Fruit fly (Drosophila melanogaster) whole organism, embryonic: ENCODE results near the gene Nckx30C.

ENCODE experiments used
- Adf1 ChIP-seq: fragments of 200-800 bp; sonication (Bioruptor generic); IDR thresholded peaks from 2 replicates; pipeline ENCODE4 v1.3.6; 2022; ENCODE audit warnings: missing biosample characterization, missing genetic modification characterization
- Atf6 ChIP-seq: fragments of 200-800 bp; sonication (Bioruptor generic); IDR thresholded peaks from 2 replicates; pipeline ENCODE4 v1.3.6; 2022; ENCODE audit warnings: missing biosample characterization, missing genetic modification characterization
- CG10366 ChIP-seq: fragments of 200-800 bp; sonication (Bioruptor generic); IDR thresholded peaks from 2 replicates; pipeline ENCODE4 v1.3.6; 2022; ENCODE audit warnings: missing biosample characterization, missing genetic modification characterization
- CG10431 ChIP-seq: fragments of 200-800 bp; sonication (Bioruptor generic); optimal IDR thresholded peaks from 3 replicates; lab custom pipeline; 2018; ENCODE audit warnings: missing biosample characterization, mild to moderate bottlenecking, missing genetic modification characterization
- CG11723 ChIP-seq: fragments of 200-800 bp; sonication (Bioruptor generic); optimal IDR thresholded peaks from 2 replicates; lab custom pipeline; 2017; ENCODE audit warnings: missing biosample characterization, mild to moderate bottlenecking, missing genetic modification characterization
- CG13296 ChIP-seq: fragments of 200-800 bp; sonication (Bioruptor generic); optimal IDR thresholded peaks from 3 replicates; lab custom pipeline; 2018; ENCODE audit warnings: missing biosample characterization, mild to moderate bottlenecking, missing genetic modification characterization
- CG15269 ChIP-seq: fragments of 200-800 bp; sonication (Bioruptor generic); optimal IDR thresholded peaks from 2 replicates; lab custom pipeline; 2018; ENCODE audit warnings: missing biosample characterization, mild to moderate bottlenecking, missing genetic modification characterization, moderate library complexity
- CG17385 ChIP-seq: fragments of 200-800 bp; sonication (Bioruptor generic); optimal IDR thresholded peaks from 3 replicates; lab custom pipeline; 2018; ENCODE audit warnings: missing biosample characterization, mild to moderate bottlenecking, missing genetic modification characterization
- CG18011 ChIP-seq: fragments of 200-800 bp; sonication (Bioruptor generic); optimal IDR thresholded peaks from 2 replicates; lab custom pipeline; 2017; ENCODE audit warnings: missing biosample characterization, missing genetic modification characterization, mild to moderate bottlenecking, moderate library complexity, missing genotype
- CG31224 ChIP-seq: fragments of 200-800 bp; sonication (Bioruptor generic); IDR thresholded peaks from 2 replicates; pipeline ENCODE4 v1.3.6; 2022; ENCODE audit warnings: missing biosample characterization, missing genetic modification characterization
- CG6654 ChIP-seq: fragments of 200-800 bp; sonication (Bioruptor generic); optimal IDR thresholded peaks from 2 replicates; lab custom pipeline; 2017; ENCODE audit warnings: missing biosample characterization, mild to moderate bottlenecking, missing genetic modification characterization
- CG6689 ChIP-seq: fragments of 200-800 bp; sonication (Bioruptor generic); IDR thresholded peaks from 2 replicates; pipeline ENCODE4 v1.3.6; 2022; ENCODE audit warnings: missing biosample characterization, missing genetic modification characterization
- CG7372 ChIP-seq: fragments of 200-800 bp; sonication (Bioruptor generic); IDR thresholded peaks from 2 replicates; pipeline ENCODE4 v1.3.6; 2022; ENCODE audit warnings: missing biosample characterization, missing genetic modification characterization
- CG8388 ChIP-seq: fragments of 200-800 bp; sonication (Bioruptor generic); optimal IDR thresholded peaks from 2 replicates; lab custom pipeline; 2019; ENCODE audit warnings: missing biosample characterization, mild to moderate bottlenecking, missing genetic modification characterization, moderate library complexity
- CG8944 ChIP-seq: fragments of 200-800 bp; sonication (Bioruptor generic); optimal IDR thresholded peaks from 3 replicates; lab custom pipeline; 2016; ENCODE audit warnings: missing biosample characterization, missing genetic modification characterization
- CG9215 ChIP-seq: fragments of 200-800 bp; sonication (Bioruptor generic); IDR thresholded peaks from 2 replicates; pipeline ENCODE4 v1.3.6; 2022; ENCODE audit warnings: missing biosample characterization, missing genetic modification characterization
- CG9437 ChIP-seq: fragments of 200-800 bp; sonication (Bioruptor generic); optimal IDR thresholded peaks from 2 replicates; lab custom pipeline; 2018; ENCODE audit warnings: missing biosample characterization, mild to moderate bottlenecking, missing genetic modification characterization
- CG9817 ChIP-seq: fragments of 200-800 bp; sonication (Bioruptor generic); optimal IDR thresholded peaks from 2 replicates; lab custom pipeline; 2018; ENCODE audit warnings: missing biosample characterization, mild to moderate bottlenecking, missing genetic modification characterization, moderate library complexity
- Dbx ChIP-seq: fragments of 200-800 bp; sonication (Bioruptor generic); IDR thresholded peaks from 3 replicates; pipeline ENCODE4 v1.3.6; 2022; ENCODE audit warnings: missing biosample characterization, missing genetic modification characterization
- Dfd ChIP-seq, 2 experiments: fragments of >200 bp; optimal IDR thresholded peaks; 2 replicates each; lab custom pipeline; 2017; ENCODE audit warnings: missing biosample characterization in 2 of 2, missing genetic modification characterization in 2 of 2
- Dll ChIP-seq: fragments of 200-800 bp; sonication (Bioruptor generic); IDR thresholded peaks from 4 replicates; pipeline ENCODE4 v1.3.6; 2022; ENCODE audit warnings: missing biosample characterization, missing genetic modification characterization; ENCODE audit not compliant: partially characterized antibody
- HmgD ChIP-seq: fragments of 200-800 bp; sonication (Bioruptor generic); optimal IDR thresholded peaks from 3 replicates; lab custom pipeline; 2016; ENCODE audit warnings: missing biosample characterization, missing genetic modification characterization
- Hr39 ChIP-seq: fragments of >200 bp; optimal IDR thresholded peaks from 2 replicates; lab custom pipeline; 2017
- Hr78 ChIP-seq, 2 experiments: fragments of 200-800 bp in 1 of 2; fragments of >200 bp in 1 of 2; sonication (Bioruptor generic) in 1 of 2; optimal IDR thresholded peaks; 2 replicates each; lab custom pipeline; 2017 to 2019; ENCODE audit warnings: missing biosample characterization in 2 of 2, missing genetic modification characterization in 2 of 2, mild to moderate bottlenecking in 1 of 2, moderate library complexity in 1 of 2
- Kr ChIP-seq: fragments of 200-800 bp; sonication (Bioruptor generic); optimal IDR thresholded peaks from 2 replicates; lab custom pipeline; 2017; ENCODE audit warnings: missing biosample characterization, mild to moderate bottlenecking, missing genetic modification characterization
- Lpt ChIP-seq: fragments of >200 bp; optimal IDR thresholded peaks from 2 replicates; lab custom pipeline; 2018; ENCODE audit warnings: missing biosample characterization, missing genetic modification characterization
- Neu2 ChIP-seq: fragments of 200-800 bp; sonication (Bioruptor generic); optimal IDR thresholded peaks from 3 replicates; lab custom pipeline; 2016; ENCODE audit warnings: missing biosample characterization, missing genetic modification characterization, borderline replicate concordance
- Ssrp ChIP-seq: fragments of 200-800 bp; sonication (Bioruptor generic); optimal IDR thresholded peaks from 2 replicates; lab custom pipeline; 2018; ENCODE audit warnings: missing biosample characterization, mild to moderate bottlenecking, missing genetic modification characterization, moderate library complexity
- Xrp1 ChIP-seq: fragments of 200-800 bp; sonication (Bioruptor generic); IDR thresholded peaks from 2 replicates; pipeline ENCODE4 v1.3.6; 2022; ENCODE audit warnings: missing biosample characterization, missing genetic modification characterization
- al ChIP-seq: fragments of 200-800 bp; sonication (Bioruptor generic); IDR thresholded peaks from 2 replicates; pipeline ENCODE4 v1.3.6; 2022; ENCODE audit warnings: missing biosample characterization, missing genetic modification characterization
- bsh ChIP-seq, 2 experiments: fragments of 200-800 bp; sonication (Bioruptor generic); optimal IDR thresholded peaks; 2 replicates each; lab custom pipeline; 2017 to 2018; ENCODE audit warnings: mild to moderate bottlenecking in 2 of 2, missing biosample characterization in 2 of 2, missing genetic modification characterization in 2 of 2, moderate library complexity in 1 of 2
- chif ChIP-seq, 2 experiments: fragments of 200-800 bp; sonication (Bioruptor generic); optimal IDR thresholded peaks; 3 replicates each; lab custom pipeline; 2016; ENCODE audit warnings: missing biosample characterization in 2 of 2, missing genetic modification characterization in 2 of 2
- dpn ChIP-seq, 2 experiments: fragments of 200-800 bp; sonication (Bioruptor generic); optimal IDR thresholded peaks; 3 replicates each; lab custom pipeline; 2016; ENCODE audit warnings: missing biosample characterization in 2 of 2, missing genetic modification characterization in 2 of 2
- fd102C ChIP-seq: fragments of 200-800 bp; sonication (Bioruptor generic); optimal IDR thresholded peaks from 2 replicates; lab custom pipeline; 2018; ENCODE audit warnings: missing biosample characterization, mild to moderate bottlenecking, missing genetic modification characterization, moderate library complexity
- fd96Cb ChIP-seq: fragments of 200-800 bp; sonication (Bioruptor generic); optimal IDR thresholded peaks from 2 replicates; lab custom pipeline; 2018; ENCODE audit warnings: missing biosample characterization, mild to moderate bottlenecking, missing genetic modification characterization, moderate library complexity
- gem ChIP-seq: fragments of 200-800 bp; sonication (Bioruptor generic); optimal IDR thresholded peaks from 2 replicates; lab custom pipeline; 2019; ENCODE audit warnings: missing biosample characterization, mild to moderate bottlenecking, missing genetic modification characterization, moderate library complexity
- hb ChIP-seq: fragments of 200-800 bp; sonication (Bioruptor generic); IDR thresholded peaks from 3 replicates; pipeline ENCODE4 v1.3.6; 2022; ENCODE audit warnings: missing biosample characterization, missing genetic modification characterization; ENCODE audit not compliant: partially characterized antibody
- her ChIP-seq: fragments of 200-800 bp; sonication (Bioruptor generic); optimal IDR thresholded peaks from 2 replicates; lab custom pipeline; 2016; ENCODE audit warnings: missing biosample characterization, missing genetic modification characterization
- lilli ChIP-seq: fragments of 200-800 bp; sonication (Bioruptor generic); optimal IDR thresholded peaks from 3 replicates; lab custom pipeline; 2016; ENCODE audit warnings: missing biosample characterization, missing genetic modification characterization
- lola ChIP-seq, 3 experiments: fragments of >200 bp in 2 of 3; fragments of 200-800 bp in 1 of 3; sonication (Bioruptor generic) in 1 of 3; optimal IDR thresholded peaks; 2 replicates each; lab custom pipeline; 2017 to 2019; ENCODE audit warnings: missing biosample characterization in 3 of 3, missing genetic modification characterization in 3 of 3, mild to moderate bottlenecking in 1 of 3, moderate library complexity in 1 of 3
- oc ChIP-seq: fragments of 200-800 bp; sonication (Bioruptor generic); optimal IDR thresholded peaks from 2 replicates; lab custom pipeline; 2018; ENCODE audit warnings: missing biosample characterization, mild to moderate bottlenecking, missing genetic modification characterization, moderate library complexity
- onecut ChIP-seq: fragments of 200-800 bp; sonication (Bioruptor generic); IDR thresholded peaks from 2 replicates; pipeline ENCODE4 v1.3.6; 2022; ENCODE audit warnings: missing biosample characterization, missing genetic modification characterization
- otp ChIP-seq: fragments of 200-800 bp; sonication (Bioruptor generic); IDR thresholded peaks from 3 replicates; pipeline ENCODE4, ENCODE4 v1.3.6; 2022; ENCODE audit warnings: missing biosample characterization, missing genetic modification characterization
- pan ChIP-seq, 4 experiments: fragments of >200 bp in 3 of 4; fragments of 200-800 bp in 1 of 4; sonication (Bioruptor generic) in 1 of 4; optimal IDR thresholded peaks in 3 of 4; IDR thresholded peaks in 1 of 4; 2 replicates each; pipeline versions ENCODE4 v1.3.6 to Lab custom; 2017 to 2022; ENCODE audit warnings: missing biosample characterization in 2 of 4, missing genetic modification characterization in 2 of 4, mixed read lengths in 1 of 4
- repo ChIP-seq: fragments of 200-800 bp; sonication (Bioruptor generic); optimal IDR thresholded peaks from 2 replicates; lab custom pipeline; 2016; ENCODE audit warnings: missing biosample characterization, missing genetic modification characterization
- salm ChIP-seq: fragments of 200-800 bp; sonication (Bioruptor generic); optimal IDR thresholded peaks from 2 replicates; lab custom pipeline; 2018; ENCODE audit warnings: missing biosample characterization, mild to moderate bottlenecking, missing genetic modification characterization
- sens ChIP-seq: fragments of 200-800 bp; sonication (Bioruptor generic); peaks from one replicate; lab custom pipeline; 2016; ENCODE audit warnings: missing biosample characterization, missing genetic modification characterization
- sob ChIP-seq: fragments of 200-800 bp; sonication (Bioruptor generic); IDR thresholded peaks from 2 replicates; pipeline ENCODE4 v1.3.6; 2022; ENCODE audit warnings: missing biosample characterization, missing genetic modification characterization
- sr ChIP-seq: fragments of 200-800 bp; sonication (Bioruptor generic); IDR thresholded peaks from 3 replicates; pipeline ENCODE4 v1.3.6; 2022; ENCODE audit warnings: missing biosample characterization, missing genetic modification characterization
- usp ChIP-seq: fragments of >200 bp; optimal IDR thresholded peaks from 2 replicates; lab custom pipeline; 2017; ENCODE audit warnings: missing biosample characterization, missing genetic modification characterization
- z ChIP-seq: fragments of 200-800 bp; sonication (Bioruptor generic); IDR thresholded peaks from 3 replicates; pipeline ENCODE4 v1.3.6; 2022; ENCODE audit warnings: missing biosample characterization, missing genetic modification characterization

Nckx30C gene

DNA sequence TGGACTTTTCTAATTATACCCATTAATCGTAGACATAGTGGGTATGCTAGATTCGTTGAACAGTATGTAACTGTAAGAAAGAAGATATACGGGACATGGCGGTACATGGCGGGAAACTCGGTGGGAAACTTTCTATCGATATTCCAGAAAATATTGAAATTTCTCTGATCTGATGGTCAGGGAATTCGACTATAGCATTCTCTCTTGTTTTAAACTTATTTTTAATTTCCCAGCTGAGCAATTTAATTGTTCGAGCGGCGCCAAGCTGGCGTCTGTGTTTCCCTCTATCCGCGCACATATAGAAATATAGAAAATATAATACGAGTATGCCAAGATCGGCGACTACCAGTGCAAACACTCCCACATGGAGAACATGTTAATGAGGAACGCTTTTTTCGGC lies 32.9 kb upstream of the Nckx30C start (continued):
- TF ChIP-seq CG7372 (GFP tag; lab: Robert Waterston, UW): no peak
- peak; percentile 33; the same call in 1 of the 2 replicates for TF ChIP-seq Xrp1 (GFP tag; lab: Robert Waterston, UW)
- peak; percentile 67 for TF ChIP-seq Atf6 (GFP tag; lab: Robert Waterston, UW)
- TF ChIP-seq HmgD (GFP tag; lab: Kevin White, UChicago): no peak
- TF ChIP-seq lola (GFP tag; optimal IDR thresholded peaks at IDR 0.05; lab: Kevin White, UChicago): no peak
- no peak for TF ChIP-seq salm (tag; lab: Kevin White, UChicago)
- peak; percentile 51 for TF ChIP-seq sens
- peak; percentile 0 for TF ChIP-seq CG13296 (GFP tag; lab: Kevin White, UChicago)
- TF ChIP-seq gem (tag; lab: Kevin White, UChicago): peak; percentile 61
- no peak for TF ChIP-seq Lpt (GFP tag; lab: Kevin White, UChicago)
- TF ChIP-seq CG8944 (GFP tag; lab: Kevin White, UChicago): no peak
- no peak for TF ChIP-seq Kr (GFP tag; lab: Kevin White, UChicago)
- no peak for TF ChIP-seq Dll (GFP tag; lab: Robert Waterston, UW)
- peak in 1 of 2 experiments; percentile 32 for TF ChIP-seq bsh (GFP tag; optimal IDR thresholded peaks at IDR 0.05; lab: Kevin White, UChicago)
- no peak for TF ChIP-seq fd96Cb (tag; lab: Kevin White, UChicago)
- peak; percentile 66 for TF ChIP-seq CG15269 (tag; lab: Kevin White, UChicago)
- TF ChIP-seq CG6689 (GFP tag; lab: Robert Waterston, UW): no peak
- TF ChIP-seq CG17385: peak; percentile 16
- peak; percentile 42 for TF ChIP-seq CG9817 (tag; lab: Kevin White, UChicago)
- no peak for TF ChIP-seq fd102C
- TF ChIP-seq CG9215 (GFP tag; lab: Robert Waterston, UW): no peak
- TF ChIP-seq CG31224: no peak
- TF ChIP-seq Dfd (GFP tag; optimal IDR thresholded peaks at IDR 0.05; lab: Kevin White, UChicago): no peak
- TF ChIP-seq sr (GFP tag; lab: Robert Waterston, UW): no peak
- TF ChIP-seq her (GFP tag; lab: Kevin White, UChicago): no peak
- TF ChIP-seq CG9437 (GFP tag; lab: Kevin White, UChicago): peak; percentile 2
- no peak for TF ChIP-seq Hr39 (lab: Kevin White, UChicago)
- no peak for TF ChIP-seq Neu2 (GFP tag; lab: Kevin White, UChicago)
- no peak for TF ChIP-seq Adf1 (GFP tag; lab: Robert Waterston, UW)
- TF ChIP-seq Dbx (GFP tag; lab: Robert Waterston, UW): 0 out of 3 replicates have a peak, but pooled peaks have one; percentile 16
- TF ChIP-seq CG10431 (GFP tag; lab: Kevin White, UChicago): no peak
- TF ChIP-seq CG18011 (GFP tag; lab: Kevin White, UChicago): no peak
- no peak for TF ChIP-seq z (GFP tag; lab: Robert Waterston, UW)
- no peak for TF ChIP-seq oc (tag; lab: Kevin White, UChicago)
- TF ChIP-seq Ssrp (tag; lab: Kevin White, UChicago): no peak
- TF ChIP-seq pan (optimal IDR thresholded peaks at IDR 0.05; lab: Kevin White, UChicago): no peak
- TF ChIP-seq pan (GFP tag; optimal IDR thresholded peaks at IDR 0.05 in 1 of 2, IDR thresholded peaks at IDR 0.05 in 1 of 2): peak in 1 of 2 experiments; percentile 38
- peak in 1 of 2 experiments; percentile 32 for TF ChIP-seq chif (GFP tag; optimal IDR thresholded peaks at IDR 0.05; lab: Kevin White, UChicago)
- no peak for TF ChIP-seq onecut (GFP tag; lab: Robert Waterston, UW)
- TF ChIP-seq usp: no peak
- no peak for TF ChIP-seq CG11723 (GFP tag; lab: Kevin White, UChicago)
- peak; percentile 32 for TF ChIP-seq lilli (GFP tag; lab: Kevin White, UChicago)
- 0 out of 2 replicates have a peak, but pooled peaks have one; percentile 6 for TF ChIP-seq sob
- peak; percentile 26; the same call in 1 of the 2 replicates for TF ChIP-seq al
- TF ChIP-seq CG10366 (GFP tag; lab: Robert Waterston, UW): peak; percentile 20
- TF ChIP-seq Hr78 (GFP tag; optimal IDR thresholded peaks at IDR 0.05; lab: Kevin White, UChicago): no peak
- no peak for TF ChIP-seq hb (GFP tag; lab: Robert Waterston, UW)
- TF ChIP-seq otp (GFP tag; lab: Robert Waterston, UW): no peak
- TF ChIP-seq repo (GFP tag; lab: Kevin White, UChicago): no peak
- TF ChIP-seq dpn (GFP tag; optimal IDR thresholded peaks at IDR 0.05; lab: Kevin White, UChicago): peak in 1 of 2 experiments; percentile 28
- TF ChIP-seq CG6654 (GFP tag; lab: Kevin White, UChicago): no peak
- peak; percentile 5 for TF ChIP-seq CG8388 (GFP tag; lab: Kevin White, UChicago)
